Worm (Caenorhabditis elegans): Measurements from ENCODE around the gene C06B8.2.

ce11 chrV:15434647-15435046, 43.9 kb downstream of the C06B8.2 start:
- TF ChIP-seq hlh-1 (tag; optimal IDR thresholded peaks at IDR 0.05) (no peak), unc-62 (GFP tag; optimal IDR thresholded peaks at IDR 0.05) (no peak)

Measured in whole organism, mixed stage, embryonic.